Fruit fly (Drosophila melanogaster): ENCODE results near the gene CG31522.

The CG31522 gene

DNA sequence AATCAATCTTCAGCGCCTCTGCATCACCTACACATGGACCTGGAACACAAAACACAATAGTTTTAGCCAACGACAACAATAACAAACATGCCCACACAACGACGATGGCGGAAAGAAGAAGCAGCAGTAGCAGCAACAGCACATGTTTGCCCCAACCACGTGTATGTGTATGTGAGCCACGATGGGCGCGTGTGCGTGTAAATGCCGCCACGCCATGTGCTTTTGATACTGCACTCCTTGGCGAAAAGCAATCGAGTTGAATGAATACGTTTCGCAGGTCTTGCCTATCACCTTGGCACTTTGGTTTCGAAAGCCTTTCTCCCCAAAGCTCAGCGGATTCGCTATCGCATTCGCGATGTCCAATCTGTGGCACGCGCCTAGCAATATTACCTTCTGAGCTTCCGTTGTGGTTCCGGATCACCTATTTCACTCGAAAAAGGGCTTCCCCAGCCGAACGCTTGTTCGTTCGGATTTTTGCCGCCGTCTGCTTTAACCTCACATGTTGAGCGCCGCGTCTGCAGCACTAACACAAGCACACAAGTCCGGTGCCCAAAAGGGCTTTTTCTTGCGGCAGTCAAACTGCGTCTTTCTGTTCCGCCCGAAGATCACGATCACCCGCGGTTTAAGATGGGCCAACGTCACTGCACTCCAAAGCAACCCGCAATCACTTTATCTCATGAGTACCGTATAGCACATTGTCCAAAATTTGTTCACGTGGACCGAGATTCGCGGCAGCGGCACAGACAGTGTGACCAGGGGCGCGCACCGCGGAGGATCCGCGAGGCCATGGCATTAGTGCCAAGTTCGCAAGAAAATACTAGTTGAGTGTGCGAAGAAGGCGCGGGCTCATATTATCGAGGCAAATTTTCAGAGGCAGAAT, 33.9 kb downstream of the CG31522 start, which contains the start of gene srl (continued):
- TF ChIP-seq CG12391 (tag; optimal IDR thresholded peaks at IDR 0.05), result no peak
- TF ChIP-seq CG11085 (GFP tag; IDR thresholded peaks at IDR 0.05), result no peak
- no peak for TF ChIP-seq tll (GFP tag; optimal IDR thresholded peaks at IDR 0.05)
- no peak for TF ChIP-seq CG30431 (GFP tag; optimal IDR thresholded peaks at IDR 0.05)
- TF ChIP-seq Bgb (GFP tag; IDR thresholded peaks at IDR 0.05; ENCODE audit: partially characterized antibody), result 0 out of 2 replicates have a peak, but pooled peaks have one; percentile 25
- peak; percentile 47 for TF ChIP-seq CrebB (tag; optimal IDR thresholded peaks at IDR 0.05)
- peak; percentile 76 for TF ChIP-seq Sin3A (optimal IDR thresholded peaks at IDR 0.05)
- TF ChIP-seq CG4360 (GFP tag; IDR thresholded peaks at IDR 0.05), result no peak
- TF ChIP-seq CG15479 (GFP tag; optimal IDR thresholded peaks at IDR 0.05), result no peak
- no peak for TF ChIP-seq Sry-β (GFP tag; optimal IDR thresholded peaks at IDR 0.05)
- TF ChIP-seq CG6854 (GFP tag; optimal IDR thresholded peaks at IDR 0.05), result no peak
- TF ChIP-seq p53 (GFP tag; optimal IDR thresholded peaks at IDR 0.05), result peak; percentile 30
- TF ChIP-seq PHDP (tag; optimal IDR thresholded peaks at IDR 0.05), result no peak
- TF ChIP-seq Neu2 (GFP tag; optimal IDR thresholded peaks at IDR 0.05; ENCODE audit: borderline replicate concordance), result no peak
- no peak for TF ChIP-seq Hmr (GFP tag; optimal IDR thresholded peaks at IDR 0.05)
- TF ChIP-seq Bdp1 (GFP tag; optimal IDR thresholded peaks at IDR 0.05), result no peak
- no peak for TF ChIP-seq lab (GFP tag; optimal IDR thresholded peaks at IDR 0.05)
- peak; percentile 47; the same call in 1 of the 2 replicates for TF ChIP-seq Rfx (GFP tag; IDR thresholded peaks at IDR 0.05)
- no peak for TF ChIP-seq NFAT (GFP tag; IDR thresholded peaks at IDR 0.05)
- TF ChIP-seq CG1602 (GFP tag; optimal IDR thresholded peaks at IDR 0.05), result no peak
- no peak for TF ChIP-seq sisA (GFP tag; IDR thresholded peaks at IDR 0.05)
- no peak for TF ChIP-seq hb (GFP tag; IDR thresholded peaks at IDR 0.05; ENCODE audit: partially characterized antibody)
- no peak for TF ChIP-seq ac (GFP tag; optimal IDR thresholded peaks at IDR 0.05)
- TF ChIP-seq CG10543 (GFP tag; optimal IDR thresholded peaks at IDR 0.05), result peak; percentile 51
- TF ChIP-seq Dip2 (GFP tag; IDR thresholded peaks at IDR 0.05), result no peak
- peak; percentile 11; the same call in 1 of the 2 replicates for TF ChIP-seq sob (GFP tag; IDR thresholded peaks at IDR 0.05)
- TF ChIP-seq peb (GFP tag; IDR thresholded peaks at IDR 0.05), result no peak
- no peak for TF ChIP-seq CG5953 (GFP tag; IDR thresholded peaks at IDR 0.05)
- TF ChIP-seq Hmx (GFP tag; optimal IDR thresholded peaks at IDR 0.05), result no peak
- TF ChIP-seq lbe (GFP tag; optimal IDR thresholded peaks at IDR 0.05), result no peak
- TF ChIP-seq gfzf (GFP tag; optimal IDR thresholded peaks at IDR 0.05), result peak; percentile 96
- TF ChIP-seq CG18764 (GFP tag; optimal IDR thresholded peaks at IDR 0.05), result no peak
- no peak for TF ChIP-seq ash1 (GFP tag; optimal IDR thresholded peaks at IDR 0.05)
- no peak for TF ChIP-seq prd (optimal IDR thresholded peaks at IDR 0.05)
- no peak for TF ChIP-seq prd (GFP tag; IDR thresholded peaks at IDR 0.05)
- TF ChIP-seq Asciz (GFP tag; optimal IDR thresholded peaks at IDR 0.05), result no peak
- TF ChIP-seq CG11247 (GFP tag; IDR thresholded peaks at IDR 0.05), result no peak
- TF ChIP-seq nerfin-2 (GFP tag; IDR thresholded peaks at IDR 0.05; ENCODE audit: partially characterized antibody), result no peak; the same call in 1 of the 2 replicates
- TF ChIP-seq Antp (GFP tag; optimal IDR thresholded peaks at IDR 0.05), result no peak
- no peak for TF ChIP-seq dmrt99B (tag; optimal IDR thresholded peaks at IDR 0.05)
- peak; percentile 39; the same call in 2 of the 3 replicates for TF ChIP-seq Opbp (GFP tag; IDR thresholded peaks at IDR 0.05; ENCODE audit: partially characterized antibody)
- no peak for TF ChIP-seq tio (GFP tag; optimal IDR thresholded peaks at IDR 0.05)
- TF ChIP-seq CG9437 (GFP tag; optimal IDR thresholded peaks at IDR 0.05), result no peak
- peak; percentile 85; the same call in 2 of the 3 replicates for TF ChIP-seq CG2199 (GFP tag; IDR thresholded peaks at IDR 0.05)
- TF ChIP-seq CG8281 (tag; optimal IDR thresholded peaks at IDR 0.05), result no peak
- no peak for TF ChIP-seq gro (GFP tag; optimal IDR thresholded peaks at IDR 0.05)
- no peak for TF ChIP-seq B-H1 (GFP tag; IDR thresholded peaks at IDR 0.05)
- peak; percentile 12; the same call in 1 of the 2 replicates for TF ChIP-seq Xrp1 (GFP tag; IDR thresholded peaks at IDR 0.05)
- TF ChIP-seq CG17361 (GFP tag; IDR thresholded peaks at IDR 0.05), result no peak
